Fruit fly (Drosophila melanogaster) whole organism, pupa: ENCODE data around the gene Uba5.

ENCODE experiments used
- CG12605 ChIP-seq: fragments of 200-800 bp; sonication (Bioruptor generic); IDR thresholded peaks from 2 replicates; pipeline ENCODE4 v1.3.6; 2022; ENCODE audit warnings: missing biosample characterization, missing genetic modification characterization
- CG14655 ChIP-seq: fragments of 200-800 bp; sonication (Bioruptor generic); optimal IDR thresholded peaks from 3 replicates; lab custom pipeline; 2017; ENCODE audit warnings: mild to moderate bottlenecking, missing biosample characterization, missing genetic modification reagents, missing genetic modification characterization
- CG32121 ChIP-seq: fragments of 200-800 bp; sonication (Bioruptor generic); IDR thresholded peaks from 2 replicates; pipeline ENCODE4 v1.3.6; 2022; ENCODE audit warnings: missing biosample characterization, missing genetic modification characterization
- CG8159 ChIP-seq: fragments of 200-800 bp; sonication (Bioruptor generic); optimal IDR thresholded peaks from 3 replicates; lab custom pipeline; 2018; ENCODE audit warnings: missing biosample characterization, mild to moderate bottlenecking, missing genetic modification characterization, moderate library complexity
- CG8301 ChIP-seq: fragments of 200-800 bp; sonication (Bioruptor generic); optimal IDR thresholded peaks from 2 replicates; lab custom pipeline; 2018; ENCODE audit warnings: missing biosample characterization, mild to moderate bottlenecking, missing genetic modification characterization
- D1 ChIP-seq: fragments of 200-800 bp; sonication (Bioruptor generic); optimal IDR thresholded peaks from 2 replicates; lab custom pipeline; 2018; ENCODE audit warnings: missing biosample characterization, mild to moderate bottlenecking, missing genetic modification characterization, moderate library complexity
- EcR ChIP-seq: fragments of 200-800 bp; sonication (Bioruptor generic); optimal IDR thresholded peaks from 3 replicates; lab custom pipeline; 2019; ENCODE audit warnings: missing biosample characterization, missing genetic modification characterization, mild to moderate bottlenecking, moderate library complexity, missing genetic modification reagents
- Ets98B ChIP-seq: fragments of 200-800 bp; sonication (Bioruptor generic); IDR thresholded peaks from 2 replicates; pipeline ENCODE4 v1.3.6; 2022; ENCODE audit warnings: missing biosample characterization, missing genetic modification characterization
- Pif1B ChIP-seq: fragments of 200-800 bp; sonication (Bioruptor generic); optimal IDR thresholded peaks from 3 replicates; lab custom pipeline; 2016; ENCODE audit warnings: missing biosample characterization, missing genetic modification characterization
- Snoo ChIP-seq: fragments of 200-800 bp; sonication (Bioruptor generic); optimal IDR thresholded peaks from 3 replicates; lab custom pipeline; 2017; ENCODE audit warnings: missing biosample characterization, mild to moderate bottlenecking, missing genetic modification characterization, inconsistent platforms

DNA sequence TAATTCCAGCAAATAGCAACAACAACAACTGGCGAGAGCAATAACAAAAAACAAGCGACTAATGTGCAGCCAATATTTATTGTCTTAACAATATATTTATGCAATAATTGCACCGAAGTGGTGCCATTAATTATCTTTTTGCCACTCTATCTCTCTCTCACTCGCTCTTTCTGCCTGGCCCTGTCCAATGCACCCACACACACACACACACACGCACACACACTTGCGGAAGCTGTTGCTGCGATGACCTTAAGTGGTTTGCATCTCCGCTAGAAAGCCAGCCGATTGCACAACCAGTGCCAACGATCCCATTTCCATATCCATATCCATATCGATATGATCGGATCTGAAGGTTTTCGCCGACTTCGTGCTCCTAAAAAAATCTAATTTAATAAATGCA lies 36.9 kb downstream of the Uba5 start:
- no peak for TF ChIP-seq CG12605 (GFP tag; lab: Robert Waterston, UW)
- no peak for TF ChIP-seq CG32121 (GFP tag; lab: Robert Waterston, UW)
- peak; percentile 46 for TF ChIP-seq EcR (GFP tag; lab: Kevin White, UChicago)
- TF ChIP-seq Snoo (tag; lab: Kevin White, UChicago) = no peak
- no peak for TF ChIP-seq Pif1B
- no peak for TF ChIP-seq Ets98B (GFP tag; lab: Robert Waterston, UW)
- TF ChIP-seq CG14655 = no peak
- TF ChIP-seq D1 (tag; lab: Kevin White, UChicago) = peak; percentile 36
- TF ChIP-seq CG8301 (tag; lab: Kevin White, UChicago) = no peak
- TF ChIP-seq CG8159 = no peak
